Worm (Caenorhabditis elegans): ENCODE measurements around the gene srh-46.

The srh-46 gene

DNA sequence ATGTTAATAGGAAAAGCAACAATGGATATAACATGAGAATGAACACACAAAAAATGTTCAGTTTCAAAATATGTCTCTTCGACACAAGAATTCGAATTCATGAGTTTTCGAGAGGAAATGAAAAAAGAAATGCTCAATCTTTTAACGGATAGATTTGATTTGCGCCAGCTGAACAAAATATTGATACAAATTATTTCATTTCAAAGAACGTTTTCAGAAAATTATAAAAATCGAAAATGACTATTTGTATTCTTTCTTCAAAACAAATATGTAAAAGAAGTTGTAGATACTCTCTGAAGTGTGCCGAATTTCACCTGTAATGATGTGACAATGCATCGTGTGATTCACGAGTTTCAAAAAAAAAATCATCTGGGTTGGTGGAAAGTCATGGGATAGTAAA, 2.1 kb downstream of the srh-46 start, which contains the start of gene srh-47:
Gene srh-47, minus strand, starts transcription at position 101 of the 400 bp plus-strand sequence.
- TF ChIP-seq crh-2 (tag; optimal IDR thresholded peaks at IDR 0.05) (no peak), sem-4 (tag; optimal IDR thresholded peaks at IDR 0.05) (no peak), mab-5 (tag; optimal IDR thresholded peaks at IDR 0.05) (no peak)

DNA sequence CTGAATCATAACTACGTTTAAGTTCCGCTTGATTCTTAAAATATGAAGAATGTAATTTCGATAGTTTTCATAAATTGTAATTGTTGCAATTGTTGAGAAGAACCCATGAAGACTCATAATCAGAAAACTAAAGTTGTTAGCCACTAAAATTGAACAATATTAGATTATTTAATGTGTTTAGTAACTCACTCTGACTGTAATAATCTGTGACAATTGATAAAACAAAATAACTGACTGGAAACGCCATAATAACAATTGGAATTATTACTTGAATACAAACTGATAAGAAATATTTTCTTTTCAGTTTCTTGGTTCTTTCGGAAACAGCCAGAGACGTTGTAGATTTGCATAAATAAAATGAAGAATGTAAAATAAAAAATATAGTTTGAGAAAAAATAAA, 3.3 kb downstream of the srh-46 start:
- no peak for TF ChIP-seq nhr-10 (tag; optimal IDR thresholded peaks at IDR 0.05)
- no peak for TF ChIP-seq elt-1 (tag; optimal IDR thresholded peaks at IDR 0.05)
- no peak for TF ChIP-seq dmd-4 (tag; optimal IDR thresholded peaks at IDR 0.05)
- TF ChIP-seq blmp-1 (tag; optimal IDR thresholded peaks at IDR 0.05; ENCODE audit: insufficient read depth) = no peak
- no peak for TF ChIP-seq ceh-16 (tag; optimal IDR thresholded peaks at IDR 0.05)
- TF ChIP-seq unc-55 (GFP tag; optimal IDR thresholded peaks at IDR 0.05) = no peak
- no peak for TF ChIP-seq ZK546.5 (tag; optimal IDR thresholded peaks at IDR 0.05)
- no peak for TF ChIP-seq nhr-129 (tag; optimal IDR thresholded peaks at IDR 0.05)
- no peak for TF ChIP-seq skn-1 (tag; optimal IDR thresholded peaks at IDR 0.05)
- TF ChIP-seq Y55F3AM.14 (GFP tag; optimal IDR thresholded peaks at IDR 0.05) = no peak

DNA sequence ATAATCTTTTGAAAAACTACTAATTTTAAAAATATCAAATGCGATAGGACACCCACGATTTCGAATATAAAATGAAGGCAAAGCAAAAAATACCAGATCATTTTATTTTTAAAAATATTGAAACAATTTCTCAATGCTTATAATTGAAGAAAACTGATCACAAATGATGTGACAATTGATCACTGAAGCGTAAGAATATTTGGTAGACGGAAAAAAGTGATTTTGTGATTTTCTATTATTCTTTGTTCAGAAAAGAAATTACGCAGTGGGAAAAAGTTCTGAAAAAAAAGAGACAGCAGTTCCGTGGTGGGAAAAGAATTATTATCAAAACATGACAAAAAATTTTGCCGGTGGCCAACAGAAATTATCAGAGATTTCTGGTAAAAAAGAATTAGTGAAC, 4.1 kb downstream of the srh-46 start, which contains the start of gene T03F7.5:
Gene T03F7.5, minus strand, starts transcription at position 101 of the 400 bp plus-strand sequence.
- TF ChIP-seq unc-62 (GFP tag; optimal IDR thresholded peaks at IDR 0.05) = no peak
- TF ChIP-seq nhr-12 (tag; optimal IDR thresholded peaks at IDR 0.05) = no peak

DNA sequence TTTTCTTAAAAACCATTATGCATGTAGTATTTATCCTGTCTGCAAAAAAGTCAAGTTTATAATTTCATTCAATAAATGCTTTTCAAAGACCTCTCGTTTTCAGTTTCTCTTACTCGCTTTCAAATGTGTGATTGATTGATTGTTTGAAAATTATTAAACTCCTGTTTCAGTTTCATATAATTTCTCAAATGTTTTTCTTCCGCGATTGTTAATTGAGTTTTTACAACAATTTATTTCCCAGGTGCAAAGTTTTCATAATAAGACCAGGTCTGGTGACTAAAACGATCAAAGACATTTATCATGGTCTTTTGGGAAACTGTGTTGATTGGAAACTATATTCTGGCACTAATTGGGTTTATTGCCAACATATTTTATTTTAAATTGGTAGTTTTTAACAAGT, 8.3 kb downstream of the srh-46 start, which contains the start of gene T03F7.6:
Gene T03F7.6, plus strand, starts transcription at position 301 of the 400 bp plus-strand sequence.
- no peak for TF ChIP-seq Y55F3AM.14 (GFP tag; optimal IDR thresholded peaks at IDR 0.05)
- no peak for TF ChIP-seq lin-13 (GFP tag; optimal IDR thresholded peaks at IDR 0.05)
- no peak for TF ChIP-seq unc-39 (tag; optimal IDR thresholded peaks at IDR 0.05)
- no peak for TF ChIP-seq egl-27 (tag; optimal IDR thresholded peaks at IDR 0.05)
- TF ChIP-seq ama-1 (optimal IDR thresholded peaks at IDR 0.05) = no peak
- TF ChIP-seq alr-1 (tag; optimal IDR thresholded peaks at IDR 0.05) = no peak
- no peak for TF ChIP-seq lin-39 (tag; optimal IDR thresholded peaks at IDR 0.05)
- no peak for TF ChIP-seq aly-2 (tag; optimal IDR thresholded peaks at IDR 0.05)
- no peak for TF ChIP-seq nhr-23 (tag; optimal IDR thresholded peaks at IDR 0.05)
- TF ChIP-seq ceh-16 (tag; optimal IDR thresholded peaks at IDR 0.05) = no peak
- no peak for TF ChIP-seq blmp-1 (tag; optimal IDR thresholded peaks at IDR 0.05; ENCODE audit: insufficient read depth)
- TF ChIP-seq C34F6.9 (tag; optimal IDR thresholded peaks at IDR 0.05) = no peak
- no peak for TF ChIP-seq crh-2 (tag; optimal IDR thresholded peaks at IDR 0.05)
- no peak for TF ChIP-seq zag-1 (tag; optimal IDR thresholded peaks at IDR 0.05)
- no peak for TF ChIP-seq gmeb-1 (tag; optimal IDR thresholded peaks at IDR 0.05)
- TF ChIP-seq sma-3 (GFP tag; optimal IDR thresholded peaks at IDR 0.05) = no peak
- TF ChIP-seq lin-11 (tag; optimal IDR thresholded peaks at IDR 0.05) = no peak
- TF ChIP-seq ztf-4 (tag; optimal IDR thresholded peaks at IDR 0.05) = no peak
- TF ChIP-seq unc-55 (GFP tag; optimal IDR thresholded peaks at IDR 0.05) = no peak

DNA sequence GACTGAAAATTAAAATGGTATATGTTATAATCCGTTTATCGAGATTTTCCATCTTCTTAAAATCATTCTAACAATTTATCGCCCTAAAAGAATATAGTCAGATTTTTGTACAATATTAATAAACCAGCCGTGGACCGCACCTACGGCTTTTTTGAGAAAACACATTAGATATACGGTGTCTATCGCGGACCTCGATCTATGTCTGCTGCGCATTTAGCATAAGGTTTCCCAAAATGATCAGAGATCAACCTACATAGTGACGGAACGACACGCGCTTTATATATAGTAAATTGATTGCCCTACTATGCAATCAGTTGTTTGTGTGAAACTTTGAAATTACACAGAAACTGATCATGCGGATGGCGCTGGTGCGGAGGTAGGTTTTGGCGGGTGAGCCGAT, 10.0 kb downstream of the srh-46 start:
- TF ChIP-seq C34F6.9 (tag; optimal IDR thresholded peaks at IDR 0.05) = no peak
- TF ChIP-seq crh-2 (tag; optimal IDR thresholded peaks at IDR 0.05) = no peak
- TF ChIP-seq skn-1 (tag; optimal IDR thresholded peaks at IDR 0.05) = no peak
- no peak for TF ChIP-seq lin-13 (GFP tag; optimal IDR thresholded peaks at IDR 0.05)
- no peak for TF ChIP-seq unc-39 (tag; optimal IDR thresholded peaks at IDR 0.05)
- TF ChIP-seq unc-55 (GFP tag; optimal IDR thresholded peaks at IDR 0.05) = no peak
- no peak for TF ChIP-seq nhr-6 (tag; optimal IDR thresholded peaks at IDR 0.05)
- no peak for TF ChIP-seq mdl-1 (tag; optimal IDR thresholded peaks at IDR 0.05)

DNA sequence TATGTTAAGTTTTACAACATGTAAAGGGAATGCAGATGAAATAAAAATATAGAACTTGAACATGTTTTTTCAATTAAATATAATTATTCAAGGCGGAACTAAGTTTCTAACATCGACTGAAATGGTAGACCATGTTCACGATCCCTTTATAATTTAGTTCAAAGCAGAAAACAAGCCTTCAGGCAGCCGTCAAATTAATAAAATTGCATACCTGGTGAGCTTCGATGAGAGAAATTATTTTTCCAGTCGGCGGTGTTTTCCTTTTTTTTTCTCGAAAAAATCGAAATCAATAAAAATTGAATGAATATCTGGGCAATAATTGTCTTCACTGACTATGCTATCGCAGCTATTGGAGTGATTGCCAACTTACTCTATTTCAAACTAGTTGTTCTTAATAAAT, 11.8 kb downstream of the srh-46 start, which contains the start of gene C03E10.1:
Gene C03E10.1, plus strand, starts transcription at position 301 of the 400 bp plus-strand sequence.
- TF ChIP-seq ztf-1 (GFP tag; conservative IDR thresholded peaks at IDR 0.05) (no peak), snpc-4 (tag; optimal IDR thresholded peaks at IDR 0.05) (no peak), sem-4 (tag; optimal IDR thresholded peaks at IDR 0.05) (no peak), mbf-1 (tag; optimal IDR thresholded peaks at IDR 0.05) (no peak)

All from whole organism, L2 larva.